Fruit fly (Drosophila melanogaster) whole organism: Measurements from ENCODE around the gene CG1674.

Experiments
- CG8478 ChIP-seq: fragments of >200 bp; optimal IDR thresholded peaks from 2 replicates; lab custom pipeline; 2018; ENCODE audit warnings: inconsistent platforms
- psq ChIP-seq: fragments of >200 bp; optimal IDR thresholded peaks from 2 replicates; lab custom pipeline; 2017

DNA sequence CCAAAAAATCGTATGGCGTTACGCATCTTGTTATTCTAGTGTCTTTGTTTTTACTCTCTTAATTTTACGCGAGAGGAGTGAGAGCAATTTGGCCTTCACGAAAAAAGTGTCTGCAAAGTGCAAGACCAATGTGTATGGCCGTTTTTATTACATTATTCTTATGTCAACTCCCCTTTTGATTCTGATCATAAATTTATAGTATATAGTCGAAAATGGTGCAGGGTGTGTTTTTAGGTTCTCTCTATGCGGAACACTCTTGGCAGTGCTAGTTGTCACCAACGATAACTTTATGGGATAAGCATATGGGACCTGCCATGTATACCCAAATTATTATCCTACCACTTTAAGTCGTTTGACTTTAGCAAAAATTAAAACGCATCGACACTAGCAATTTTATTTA, 46.8 kb upstream of the CG1674 start:
- TF ChIP-seq psq (lab: Kevin White, UChicago) (no peak), CG8478 (lab: Kevin White, UChicago) (no peak)
